Fruit fly (Drosophila melanogaster) whole organism, wandering third instar larva: ENCODE measurements around the gene Pxd.

Source experiments
- br ChIP-seq: fragments of 200-800 bp; sonication (Bioruptor generic); optimal IDR thresholded peaks from 2 replicates; lab custom pipeline; 2016; ENCODE audit warnings: missing biosample characterization, missing genetic modification characterization
- ey ChIP-seq: fragments of 200-800 bp; sonication (Bioruptor generic); optimal IDR thresholded peaks from 2 replicates; lab custom pipeline; 2016; ENCODE audit warnings: missing biosample characterization, missing genetic modification characterization
- pan ChIP-seq: fragments of >200 bp; optimal IDR thresholded peaks from 2 replicates; lab custom pipeline; 2017
- psq ChIP-seq: fragments of 200-800 bp; sonication (Bioruptor generic); optimal IDR thresholded peaks from 3 replicates; lab custom pipeline; 2017; ENCODE audit warnings: missing biosample characterization, mild to moderate bottlenecking, missing genetic modification characterization, moderate library complexity

dm6 chr3R:17072526-17073114 is 58.2 kb downstream of the Pxd start, which contains the start of the genes Ns1 and mRpS11:
- TF ChIP-seq pan (lab: Kevin White, UChicago) = no peak
- no peak for TF ChIP-seq br
- peak; percentile 8 for TF ChIP-seq ey (GFP tag; lab: Kevin White, UChicago)
- no peak for TF ChIP-seq psq (GFP tag; lab: Kevin White, UChicago)
